Fruit fly (Drosophila melanogaster) whole organism, embryonic: Measurements from ENCODE around the gene Dh31.

Experiments
- CG11723 ChIP-seq: fragments of 200-800 bp; sonication (Bioruptor generic); optimal IDR thresholded peaks from 2 replicates; lab custom pipeline; 2017; ENCODE audit warnings: missing biosample characterization, mild to moderate bottlenecking, missing genetic modification characterization
- CG12071 ChIP-seq: fragments of 200-800 bp; sonication (Bioruptor generic); optimal IDR thresholded peaks from 3 replicates; lab custom pipeline; 2018; ENCODE audit warnings: missing biosample characterization, mild to moderate bottlenecking, missing genetic modification characterization
- CG12104 ChIP-seq: fragments of 200-800 bp; sonication (Bioruptor generic); optimal IDR thresholded peaks from 3 replicates; lab custom pipeline; 2016; ENCODE audit warnings: missing biosample characterization, missing genetic modification characterization
- CG15479 ChIP-seq: fragments of 200-800 bp; sonication (Bioruptor generic); optimal IDR thresholded peaks from 3 replicates; lab custom pipeline; 2019; ENCODE audit warnings: missing biosample characterization, mild to moderate bottlenecking, missing genetic modification characterization, moderate library complexity
- CG17328 ChIP-seq: fragments of 200-800 bp; sonication (Bioruptor generic); IDR thresholded peaks from 2 replicates; pipeline ENCODE4 v1.3.6; 2022; ENCODE audit warnings: missing biosample characterization, missing genetic modification characterization
- CG17361 ChIP-seq: fragments of 200-800 bp; sonication (Bioruptor generic); IDR thresholded peaks from 3 replicates; pipeline ENCODE4 v1.3.6; 2022; ENCODE audit warnings: missing biosample characterization, missing genetic modification characterization
- CG18011 ChIP-seq: fragments of 200-800 bp; sonication (Bioruptor generic); optimal IDR thresholded peaks from 2 replicates; lab custom pipeline; 2017; ENCODE audit warnings: missing biosample characterization, missing genetic modification characterization, mild to moderate bottlenecking, moderate library complexity, missing genotype
- CG1832 ChIP-seq: fragments of 200-800 bp; sonication (Bioruptor generic); optimal IDR thresholded peaks from 2 replicates; lab custom pipeline; 2017; ENCODE audit warnings: missing biosample characterization, mild to moderate bottlenecking, missing genetic modification characterization, inconsistent platforms
- CG2129 ChIP-seq: fragments of 200-800 bp; sonication (Bioruptor generic); IDR thresholded peaks from 2 replicates; pipeline ENCODE4 v1.3.6; 2022; ENCODE audit warnings: missing biosample characterization, missing genetic modification characterization; ENCODE audit not compliant: partially characterized antibody
- CG4820 ChIP-seq: fragments of 200-800 bp; sonication (Bioruptor generic); optimal IDR thresholded peaks from 3 replicates; lab custom pipeline; 2016; ENCODE audit warnings: missing biosample characterization, missing genetic modification characterization
- CG5180 ChIP-seq: fragments of 200-800 bp; sonication (Bioruptor generic); optimal IDR thresholded peaks from 3 replicates; lab custom pipeline; 2017; ENCODE audit warnings: missing biosample characterization, missing genetic modification characterization, mild to moderate bottlenecking, moderate library complexity, missing genetic modification reagents
- CG6654 ChIP-seq: fragments of 200-800 bp; sonication (Bioruptor generic); optimal IDR thresholded peaks from 2 replicates; lab custom pipeline; 2017; ENCODE audit warnings: missing biosample characterization, mild to moderate bottlenecking, missing genetic modification characterization
- CG7786 ChIP-seq: fragments of 200-800 bp; sonication (Bioruptor generic); optimal IDR thresholded peaks from 2 replicates; lab custom pipeline; 2016; ENCODE audit warnings: missing biosample characterization, missing genetic modification characterization
- CG7839 ChIP-seq: fragments of 200-800 bp; sonication (Bioruptor generic); optimal IDR thresholded peaks from 3 replicates; lab custom pipeline; 2018; ENCODE audit warnings: missing biosample characterization, mild to moderate bottlenecking, missing genetic modification characterization, moderate library complexity
- CG9876 ChIP-seq: fragments of 200-800 bp; sonication (Bioruptor generic); optimal IDR thresholded peaks from 2 replicates; lab custom pipeline; 2016; ENCODE audit warnings: missing biosample characterization, missing genetic modification characterization
- CoRest ChIP-seq: fragments of 200-800 bp; sonication (Bioruptor generic); optimal IDR thresholded peaks from 3 replicates; lab custom pipeline; 2018; ENCODE audit warnings: missing biosample characterization, mild to moderate bottlenecking, missing genetic modification characterization, moderate library complexity
- Dp ChIP-seq: fragments of 200-800 bp; sonication (Bioruptor generic); optimal IDR thresholded peaks from 2 replicates; lab custom pipeline; 2018; ENCODE audit warnings: missing biosample characterization, mild to moderate bottlenecking, missing genetic modification characterization, moderate library complexity
- ERR ChIP-seq: fragments of 200-800 bp; sonication (Bioruptor generic); optimal IDR thresholded peaks from 2 replicates; lab custom pipeline; 2016; ENCODE audit warnings: missing biosample characterization, missing genetic modification characterization
- Ets97D ChIP-seq: fragments of 200-800 bp; sonication (Bioruptor generic); optimal IDR thresholded peaks from 3 replicates; lab custom pipeline; 2016; ENCODE audit warnings: missing biosample characterization, missing genetic modification characterization
- H15 ChIP-seq: fragments of 200-800 bp; sonication (Bioruptor generic); IDR thresholded peaks from 3 replicates; pipeline ENCODE4 v1.3.6; 2022; ENCODE audit warnings: missing biosample characterization, missing genetic modification characterization
- HLH4C ChIP-seq: fragments of 200-800 bp; sonication (Bioruptor generic); IDR thresholded peaks from 3 replicates; pipeline ENCODE4 v1.3.6; 2022; ENCODE audit warnings: missing biosample characterization, missing genetic modification characterization; ENCODE audit not compliant: partially characterized antibody
- Hr78 ChIP-seq, 2 experiments: fragments of 200-800 bp in 1 of 2; fragments of >200 bp in 1 of 2; sonication (Bioruptor generic) in 1 of 2; optimal IDR thresholded peaks; 2 replicates each; lab custom pipeline; 2017 to 2019; ENCODE audit warnings: missing biosample characterization in 2 of 2, missing genetic modification characterization in 2 of 2, mild to moderate bottlenecking in 1 of 2, moderate library complexity in 1 of 2
- MTF-1 ChIP-seq: fragments of 200-800 bp; sonication (Bioruptor generic); optimal IDR thresholded peaks from 2 replicates; lab custom pipeline; 2018; ENCODE audit warnings: missing biosample characterization, mild to moderate bottlenecking, missing genetic modification characterization, borderline replicate concordance
- Trl ChIP-seq, 3 experiments: fragments of >200 bp in 2 of 3; fragments of 200-800 bp in 1 of 3; sonication (Bioruptor generic) in 1 of 3; optimal IDR thresholded peaks; 2 replicates in 1 of 3; 3 replicates in 2 of 3; lab custom pipeline; 2016 to 2017; ENCODE audit warnings: missing biosample characterization in 1 of 3, missing genetic modification characterization in 1 of 3
- aop ChIP-seq: fragments of 200-800 bp; sonication (Bioruptor generic); IDR thresholded peaks from 2 replicates; pipeline ENCODE4 v1.3.6; 2022; ENCODE audit warnings: missing biosample characterization, missing genetic modification characterization
- bbx ChIP-seq: fragments of 200-800 bp; sonication (Bioruptor generic); IDR thresholded peaks from 2 replicates; pipeline ENCODE4 v1.3.6; 2022; ENCODE audit warnings: missing biosample characterization, missing genetic modification characterization; ENCODE audit not compliant: partially characterized antibody
- chm ChIP-seq: fragments of 200-800 bp; sonication (Bioruptor generic); IDR thresholded peaks from 2 replicates; pipeline ENCODE4 v1.3.6; 2022; ENCODE audit warnings: missing biosample characterization, missing genetic modification characterization
- chn ChIP-seq: fragments of 200-800 bp; sonication (Bioruptor generic); optimal IDR thresholded peaks from 2 replicates; lab custom pipeline; 2016; ENCODE audit warnings: missing biosample characterization, missing genetic modification characterization
- cwo ChIP-seq: fragments of 200-800 bp; sonication (Bioruptor generic); optimal IDR thresholded peaks from 3 replicates; lab custom pipeline; 2017; ENCODE audit warnings: missing biosample characterization, missing genetic modification characterization, mild to moderate bottlenecking, moderate library complexity, missing genetic modification reagents
- dimm ChIP-seq: fragments of 200-800 bp; sonication (Bioruptor generic); IDR thresholded peaks from 2 replicates; pipeline ENCODE4 v1.3.6; 2022; ENCODE audit warnings: missing biosample characterization, missing genetic modification characterization
- dpn ChIP-seq, 2 experiments: fragments of 200-800 bp; sonication (Bioruptor generic); optimal IDR thresholded peaks; 3 replicates each; lab custom pipeline; 2016; ENCODE audit warnings: missing biosample characterization in 2 of 2, missing genetic modification characterization in 2 of 2
- en ChIP-seq: fragments of 200-800 bp; sonication (Bioruptor generic); optimal IDR thresholded peaks from 2 replicates; lab custom pipeline; 2016; ENCODE audit warnings: missing biosample characterization, missing genetic modification characterization
- ewg ChIP-seq: fragments of 200-800 bp; sonication (Bioruptor generic); optimal IDR thresholded peaks from 3 replicates; lab custom pipeline; 2017; ENCODE audit warnings: mild to moderate bottlenecking, missing biosample characterization, missing genetic modification reagents, missing genetic modification characterization
- fd64A ChIP-seq: fragments of 200-800 bp; sonication (Bioruptor generic); optimal IDR thresholded peaks from 3 replicates; lab custom pipeline; 2018; ENCODE audit warnings: missing biosample characterization, mild to moderate bottlenecking, missing genetic modification characterization
- gfzf ChIP-seq: fragments of 200-800 bp; sonication (Bioruptor generic); optimal IDR thresholded peaks from 2 replicates; lab custom pipeline; 2016; ENCODE audit warnings: missing biosample characterization, mild to moderate bottlenecking, missing genetic modification characterization, moderate library complexity
- jumu ChIP-seq: fragments of 200-800 bp; sonication (Bioruptor generic); optimal IDR thresholded peaks from 3 replicates; lab custom pipeline; 2016; ENCODE audit warnings: missing biosample characterization, missing genetic modification characterization
- kay ChIP-seq: fragments of 200-800 bp; sonication (Bioruptor generic); optimal IDR thresholded peaks from 2 replicates; lab custom pipeline; 2016; ENCODE audit warnings: missing biosample characterization, missing genetic modification characterization
- lov ChIP-seq, 2 experiments: fragments of 200-800 bp in 1 of 2; fragments of >200 bp in 1 of 2; sonication (Bioruptor generic) in 1 of 2; IDR thresholded peaks in 1 of 2; optimal IDR thresholded peaks in 1 of 2; 2 replicates in 1 of 2; 3 replicates in 1 of 2; pipeline versions ENCODE4 v1.3.6 to Lab custom; 2017 to 2022; ENCODE audit warnings: missing biosample characterization in 1 of 2, missing genetic modification characterization in 1 of 2
- mam ChIP-seq: fragments of 200-800 bp; sonication (Bioruptor generic); optimal IDR thresholded peaks from 3 replicates; lab custom pipeline; 2016; ENCODE audit warnings: missing biosample characterization, missing genetic modification characterization
- nmo ChIP-seq: fragments of 200-800 bp; sonication (Bioruptor generic); optimal IDR thresholded peaks from 2 replicates; lab custom pipeline; 2018; ENCODE audit warnings: missing biosample characterization, mild to moderate bottlenecking, missing genetic modification characterization, moderate library complexity
- prd ChIP-seq, 3 experiments: fragments of >200 bp in 2 of 3; fragments of 200-800 bp in 1 of 3; sonication (Bioruptor generic) in 1 of 3; optimal IDR thresholded peaks in 2 of 3; IDR thresholded peaks in 1 of 3; 2 replicates in 2 of 3; 3 replicates in 1 of 3; pipeline versions ENCODE4 v1.3.6 to Lab custom; 2017 to 2022; ENCODE audit warnings: missing biosample characterization in 1 of 3, missing genetic modification characterization in 1 of 3
- pum ChIP-seq: fragments of 200-800 bp; sonication (Bioruptor generic); optimal IDR thresholded peaks from 2 replicates; lab custom pipeline; 2016; ENCODE audit warnings: missing biosample characterization, missing genetic modification characterization
- pzg ChIP-seq: fragments of 200-800 bp; sonication (Bioruptor generic); optimal IDR thresholded peaks from 3 replicates; lab custom pipeline; 2018; ENCODE audit warnings: missing biosample characterization, mild to moderate bottlenecking, missing genetic modification characterization, moderate library complexity
- sd ChIP-seq: fragments of 200-800 bp; sonication (Bioruptor generic); optimal IDR thresholded peaks from 3 replicates; lab custom pipeline; 2018; ENCODE audit warnings: missing biosample characterization, mild to moderate bottlenecking, missing genetic modification characterization, moderate library complexity
- slp2 ChIP-seq: fragments of 200-800 bp; sonication (Bioruptor generic); optimal IDR thresholded peaks from 2 replicates; lab custom pipeline; 2016; ENCODE audit warnings: missing biosample characterization, missing genetic modification characterization
- stwl ChIP-seq: fragments of 200-800 bp; sonication (Bioruptor generic); optimal IDR thresholded peaks from 3 replicates; lab custom pipeline; 2018; ENCODE audit warnings: missing biosample characterization, mild to moderate bottlenecking, missing genetic modification characterization, moderate library complexity
- sug ChIP-seq: fragments of 200-800 bp; optimal IDR thresholded peaks from 2 replicates; lab custom pipeline; 2019; ENCODE audit warnings: missing biosample characterization, mild to moderate bottlenecking, missing genetic modification characterization, moderate library complexity
- vnd ChIP-seq: fragments of 200-800 bp; sonication (Bioruptor generic); IDR thresholded peaks from 3 replicates; pipeline ENCODE4 v1.3.6; 2022; ENCODE audit warnings: missing biosample characterization, missing genetic modification characterization; ENCODE audit not compliant: partially characterized antibody

The Dh31 gene

DNA sequence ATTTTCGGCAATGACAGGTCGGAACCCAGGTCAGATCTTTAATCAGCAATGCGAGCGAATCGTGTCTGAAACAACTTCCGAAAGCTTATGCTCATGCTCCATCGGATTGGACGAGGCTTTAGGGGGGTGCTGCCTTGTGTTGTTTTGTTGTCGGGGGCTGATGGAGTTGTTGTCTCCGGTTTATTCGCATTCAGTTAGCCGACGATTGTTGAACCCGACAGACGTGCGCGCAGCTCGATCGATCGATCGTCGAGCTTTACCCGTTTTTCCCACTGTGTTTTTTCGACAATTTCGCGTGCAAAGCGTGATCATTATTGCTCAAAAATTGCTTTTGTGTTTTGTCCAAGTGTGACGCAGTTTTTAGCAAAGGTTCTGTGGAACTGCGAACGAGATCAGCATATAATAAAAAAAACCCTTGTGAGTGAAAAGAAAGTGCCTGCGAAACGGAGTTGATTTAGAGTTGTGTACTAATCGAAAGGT lies 22.3 kb upstream of the Dh31 start, which contains the start of gene CG17834 (continued):
- TF ChIP-seq kay (GFP tag; lab: Kevin White, UChicago) (no peak), cwo (peak; percentile 67), sd (tag; lab: Kevin White, UChicago) (no peak), CG4820 (no peak), mam (GFP tag; lab: Kevin White, UChicago) (no peak), gfzf (GFP tag; lab: Kevin White, UChicago) (no peak), H15 (GFP tag; lab: Robert Waterston, UW) (no peak), CG17361 (no peak; the same call in 2 of the 3 replicates), CG17328 (GFP tag; lab: Robert Waterston, UW) (no peak), CG7839 (no peak), stwl (no peak), prd (optimal IDR thresholded peaks at IDR 0.05; lab: Kevin White, UChicago) (no peak), prd (GFP tag; IDR thresholded peaks at IDR 0.05; lab: Robert Waterston, UW) (no peak), dpn (GFP tag; optimal IDR thresholded peaks at IDR 0.05; lab: Kevin White, UChicago) (no peak), CG7786 (no peak), HLH4C (GFP tag; lab: Robert Waterston, UW) (no peak), CG18011 (GFP tag; lab: Kevin White, UChicago) (no peak)
- TF ChIP-seq, all 482 proteins: peak for 57

DNA sequence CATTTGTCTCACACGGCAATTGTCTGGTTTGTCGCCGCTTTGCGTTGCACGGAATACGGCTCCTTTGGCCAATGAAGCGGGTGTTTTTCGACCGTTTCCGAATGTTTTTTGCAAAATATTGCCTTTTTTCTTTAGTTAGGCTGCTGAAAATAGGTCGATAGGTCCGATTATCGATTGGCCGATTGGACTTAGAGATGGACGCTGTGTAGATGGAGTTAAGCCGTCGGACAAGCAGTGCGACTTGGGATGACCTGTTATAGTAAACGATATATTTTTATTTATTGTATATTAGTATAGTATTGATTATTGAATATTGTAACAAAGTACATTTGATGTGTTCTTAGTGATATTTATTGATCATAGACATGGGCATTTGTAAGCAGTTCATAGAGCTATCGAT lies 21.7 kb upstream of the Dh31 start, which contains the start of the genes lmgA and lmgB:
TSS of gene lmgA (minus strand) at position 301 of the 400 bp plus-strand sequence.
TSS of gene lmgB (minus strand) at position 301 of the 400 bp plus-strand sequence.
- TF ChIP-seq Dp (GFP tag; lab: Kevin White, UChicago), result peak; percentile 96
- TF ChIP-seq chn, result peak; percentile 36
- no peak for TF ChIP-seq fd64A
- peak; percentile 69 for TF ChIP-seq nmo (GFP tag; lab: Kevin White, UChicago)
- no peak for TF ChIP-seq CG15479
- no peak for TF ChIP-seq sug (tag; lab: Kevin White, UChicago)
- no peak for TF ChIP-seq CG6654 (GFP tag; lab: Kevin White, UChicago)
- TF ChIP-seq Trl (optimal IDR thresholded peaks at IDR 0.05; lab: Kevin White, UChicago), result no peak
- TF ChIP-seq Trl (GFP tag; optimal IDR thresholded peaks at IDR 0.05; lab: Kevin White, UChicago), result peak; percentile 7
- TF ChIP-seq bbx (GFP tag; lab: Robert Waterston, UW), result peak; percentile 82
- no peak for TF ChIP-seq pum (GFP tag; lab: Kevin White, UChicago)
- no peak for TF ChIP-seq en (GFP tag; lab: Kevin White, UChicago)
- no peak for TF ChIP-seq jumu (GFP tag; lab: Kevin White, UChicago)
- TF ChIP-seq CG11723, result no peak
- TF ChIP-seq dimm (GFP tag; lab: Robert Waterston, UW), result no peak
- no peak for TF ChIP-seq CG5180 (GFP tag; lab: Kevin White, UChicago)
- no peak for TF ChIP-seq ewg (GFP tag; lab: Kevin White, UChicago)
- no peak for TF ChIP-seq slp2
- no peak for TF ChIP-seq chm (GFP tag; lab: Robert Waterston, UW)
- peak; percentile 80 for TF ChIP-seq pzg (GFP tag; lab: Kevin White, UChicago)
- TF ChIP-seq aop (GFP tag; lab: Robert Waterston, UW), result no peak
- peak; percentile 82 for TF ChIP-seq CG2129 (GFP tag; lab: Robert Waterston, UW)
- no peak for TF ChIP-seq Ets97D (GFP tag; lab: Kevin White, UChicago)
- TF ChIP-seq CG12104 (GFP tag; lab: Kevin White, UChicago), result no peak
- no peak for TF ChIP-seq lov (optimal IDR thresholded peaks at IDR 0.05; lab: Kevin White, UChicago)
- no peak for TF ChIP-seq lov (GFP tag; IDR thresholded peaks at IDR 0.05; lab: Robert Waterston, UW)
- TF ChIP-seq CoRest (tag; lab: Kevin White, UChicago), result peak; percentile 50
- no peak for TF ChIP-seq CG1832 (GFP tag; lab: Kevin White, UChicago)
- TF ChIP-seq CG9876 (GFP tag; lab: Kevin White, UChicago), result no peak
- TF ChIP-seq MTF-1 (GFP tag; lab: Kevin White, UChicago), result no peak
- no peak for TF ChIP-seq ERR
- no peak for TF ChIP-seq Hr78 (GFP tag; optimal IDR thresholded peaks at IDR 0.05; lab: Kevin White, UChicago)
- peak; percentile 88 for TF ChIP-seq vnd (GFP tag; lab: Robert Waterston, UW)
- TF ChIP-seq CG12071 (GFP tag; lab: Kevin White, UChicago), result no peak
